Fruit fly (Drosophila melanogaster): ENCODE results near the gene CG5282.

CG5282 gene

dm6 chr3L:20444815-20445519 is 19.1 kb upstream of the CG5282 start (continued):
- 0 out of 2 replicates have a peak, but pooled peaks have one; percentile 32 for TF ChIP-seq bbx (GFP tag; IDR thresholded peaks at IDR 0.05; ENCODE audit: partially characterized antibody)
- no peak for TF ChIP-seq Doc3 (GFP tag; IDR thresholded peaks at IDR 0.05; ENCODE audit: partially characterized antibody)
- peak; percentile 75 for TF ChIP-seq CG31224 (GFP tag; IDR thresholded peaks at IDR 0.05)
- TF ChIP-seq en (GFP tag; optimal IDR thresholded peaks at IDR 0.05): no peak
- peak; percentile 7 for TF ChIP-seq CG12744 (GFP tag; optimal IDR thresholded peaks at IDR 0.05)
- TF ChIP-seq B-H1 (GFP tag; IDR thresholded peaks at IDR 0.05): peak; percentile 88
- peak; percentile 78 for TF ChIP-seq D19A (tag; optimal IDR thresholded peaks at IDR 0.05)
- TF ChIP-seq mld (GFP tag; IDR thresholded peaks at IDR 0.05; ENCODE audit: partially characterized antibody): no peak
- TF ChIP-seq Hey (tag; optimal IDR thresholded peaks at IDR 0.05): no peak
- peak in 1 of 2 experiments; percentile 33 for TF ChIP-seq Hr78 (GFP tag; optimal IDR thresholded peaks at IDR 0.05)
- TF ChIP-seq jigr1 (GFP tag; IDR thresholded peaks at IDR 0.05): peak; percentile 72; the same call in 1 of the 3 replicates
- TF ChIP-seq corto (GFP tag; optimal IDR thresholded peaks at IDR 0.05): peak; percentile 74
- TF ChIP-seq CG17802 (tag; optimal IDR thresholded peaks at IDR 0.05): peak; percentile 43
- TF ChIP-seq CG6765 (GFP tag; optimal IDR thresholded peaks at IDR 0.05): peak; percentile 65
- peak; percentile 90 for TF ChIP-seq Drgx (GFP tag; IDR thresholded peaks at IDR 0.05)
- TF ChIP-seq CrebB (tag; optimal IDR thresholded peaks at IDR 0.05): peak; percentile 69
- TF ChIP-seq sr (GFP tag; IDR thresholded peaks at IDR 0.05): peak; percentile 52; the same call in 1 of the 3 replicates
- no peak for TF ChIP-seq h (optimal IDR thresholded peaks at IDR 0.05)
- TF ChIP-seq Bgb (GFP tag; IDR thresholded peaks at IDR 0.05; ENCODE audit: partially characterized antibody): 0 out of 2 replicates have a peak, but pooled peaks have one; percentile 21
- TF ChIP-seq row (GFP tag; IDR thresholded peaks at IDR 0.05): peak; percentile 92
- TF ChIP-seq bigmax (GFP tag; optimal IDR thresholded peaks at IDR 0.05): no peak
- peak; percentile 10 for TF ChIP-seq tx (GFP tag; optimal IDR thresholded peaks at IDR 0.05)
- peak; percentile 53 for TF ChIP-seq CG31365 (tag; optimal IDR thresholded peaks at IDR 0.05)
- TF ChIP-seq CkIIα-i1 (GFP tag; IDR thresholded peaks at IDR 0.05): 0 out of 2 replicates have a peak, but pooled peaks have one; percentile 23
- TF ChIP-seq CG11695 (GFP tag; IDR thresholded peaks at IDR 0.05): peak; percentile 94
- TF ChIP-seq repo (GFP tag; optimal IDR thresholded peaks at IDR 0.05): peak; percentile 15
- peak; percentile 52 for TF ChIP-seq CG4360 (GFP tag; IDR thresholded peaks at IDR 0.05)
- TF ChIP-seq Atf-2 (GFP tag; optimal IDR thresholded peaks at IDR 0.05): no peak
- peak; percentile 90 for TF ChIP-seq seq (GFP tag; IDR thresholded peaks at IDR 0.05)
- peak; percentile 35; the same call in 1 of the 3 replicates for TF ChIP-seq knrl (GFP tag; IDR thresholded peaks at IDR 0.05; ENCODE audit: partially characterized antibody)
- TF ChIP-seq Chrac-16 (GFP tag; optimal IDR thresholded peaks at IDR 0.05): peak; percentile 76
- TF ChIP-seq CG14014 (GFP tag; IDR thresholded peaks at IDR 0.05): peak; percentile 88
- peak; percentile 68 for TF ChIP-seq gt (GFP tag; IDR thresholded peaks at IDR 0.05)
- peak; percentile 85 for TF ChIP-seq Blimp-1 (GFP tag; optimal IDR thresholded peaks at IDR 0.05)
- TF ChIP-seq Dp (GFP tag; optimal IDR thresholded peaks at IDR 0.05): no peak
- peak; percentile 79 for TF ChIP-seq fd3F (GFP tag; optimal IDR thresholded peaks at IDR 0.05)
- peak; percentile 84 for TF ChIP-seq CG6254 (GFP tag; optimal IDR thresholded peaks at IDR 0.05)
- no peak for TF ChIP-seq CG15479 (GFP tag; optimal IDR thresholded peaks at IDR 0.05)
- TF ChIP-seq CG6854 (GFP tag; optimal IDR thresholded peaks at IDR 0.05): peak; percentile 62
- peak; percentile 90 for TF ChIP-seq CG17359 (tag; optimal IDR thresholded peaks at IDR 0.05)
- TF ChIP-seq Ssrp (tag; optimal IDR thresholded peaks at IDR 0.05): peak; percentile 82
- TF ChIP-seq Rfx (GFP tag; IDR thresholded peaks at IDR 0.05): peak; percentile 91
- TF ChIP-seq CTCF (GFP tag; optimal IDR thresholded peaks at IDR 0.05): peak; percentile 28
- TF ChIP-seq crc (GFP tag; optimal IDR thresholded peaks at IDR 0.05): no peak
- TF ChIP-seq CG34224 (GFP tag; IDR thresholded peaks at IDR 0.05; ENCODE audit: partially characterized antibody): no peak
- TF ChIP-seq Fer3 (tag; optimal IDR thresholded peaks at IDR 0.05): peak; percentile 86
- peak; percentile 90 for TF ChIP-seq CG7839 (tag; optimal IDR thresholded peaks at IDR 0.05)
- no peak for TF ChIP-seq CG7963 (GFP tag; IDR thresholded peaks at IDR 0.05; ENCODE audit: partially characterized antibody)
- peak; percentile 92 for TF ChIP-seq CG17361 (GFP tag; IDR thresholded peaks at IDR 0.05)

All from whole organism, embryonic.